Fruit fly (Drosophila melanogaster) Kc167 (cell line): ENCODE measurements around the gene CG42397.

Source experiments
- Myc ChIP-seq: fragments of >200 bp; optimal IDR thresholded peaks from 2 replicates; lab custom pipeline; 2017; ENCODE audit warnings: missing external identifiers
- Sin3A ChIP-seq: fragments of >200 bp; optimal IDR thresholded peaks from 2 replicates; lab custom pipeline; 2018; ENCODE audit warnings: missing external identifiers
- h ChIP-seq: fragments of >200 bp; optimal IDR thresholded peaks from 3 replicates; lab custom pipeline; 2018; ENCODE audit warnings: missing external identifiers
- insv ChIP-seq: fragments of >200 bp; optimal IDR thresholded peaks from 3 replicates; lab custom pipeline; 2018; ENCODE audit warnings: missing external identifiers
- ttk ChIP-seq: sonication (Bioruptor generic); optimal IDR thresholded peaks from 2 replicates; lab custom pipeline; 2017; ENCODE audit warnings: missing external identifiers

dm6 chr3L:11949539-11949938 lies 24.1 kb downstream of the CG42397 start, which contains the start of gene CG17826:
- TF ChIP-seq Sin3A: no peak
- TF ChIP-seq insv (lab: Kevin White, UChicago): no peak
- no peak for TF ChIP-seq Myc (lab: Kevin White, UChicago)
- no peak for TF ChIP-seq h
- TF ChIP-seq ttk (lab: Kevin White, UChicago): no peak
